Worm (Caenorhabditis elegans): ENCODE data around the gene Y58A7A.2.

Y58A7A.2 gene

ce11 chrV:5072082-5072481, at the start of gene Y58A7A.2:
Gene Y58A7A.2 (minus strand): TSS chrV:5072182.
- TF ChIP-seq sptf-1 (tag; optimal IDR thresholded peaks at IDR 0.05), result no peak
- peak; percentile 79 for TF ChIP-seq blmp-1 (tag; optimal IDR thresholded peaks at IDR 0.05)
- peak; percentile 4 for TF ChIP-seq nhr-85 (tag)

DNA sequence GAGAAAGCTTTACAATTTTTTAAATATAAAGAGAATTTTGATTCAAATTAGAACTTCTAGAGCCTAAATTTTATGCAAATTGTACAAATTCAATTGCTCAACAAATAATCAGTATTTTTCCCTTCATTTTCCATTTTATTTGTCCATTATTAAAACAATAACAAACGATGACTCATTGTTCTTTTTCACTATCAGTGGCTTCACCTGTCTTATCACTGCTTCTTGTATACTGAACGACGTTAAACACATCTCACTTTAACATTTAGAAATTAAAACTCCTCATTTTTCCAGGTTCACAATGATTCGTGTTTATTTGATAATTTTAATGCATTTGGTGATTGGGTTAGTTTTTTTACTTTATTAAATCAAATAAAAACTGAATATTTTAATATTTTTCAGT, 47.7 kb upstream of the Y58A7A.2 start, which contains the start of gene sid-1:
TSS of gene sid-1 (plus strand) at position 292 of the 400 bp plus-strand sequence.
- no peak for TF ChIP-seq ces-1 (GFP tag; optimal IDR thresholded peaks at IDR 0.05)
- TF ChIP-seq lin-13 (GFP tag; optimal IDR thresholded peaks at IDR 0.05), result no peak
- no peak for TF ChIP-seq fkh-8 (tag; optimal IDR thresholded peaks at IDR 0.05)
- TF ChIP-seq skn-1 (tag; optimal IDR thresholded peaks at IDR 0.05), result no peak
- no peak for TF ChIP-seq aly-2 (tag; optimal IDR thresholded peaks at IDR 0.05)
- no peak for TF ChIP-seq unc-130 (tag; optimal IDR thresholded peaks at IDR 0.05)
- no peak for TF ChIP-seq nhr-85 (tag)
- no peak for TF ChIP-seq ceh-63 (GFP tag; optimal IDR thresholded peaks at IDR 0.05)
- TF ChIP-seq lir-3 (tag; optimal IDR thresholded peaks at IDR 0.05; ENCODE audit: poor library complexity), result no peak
- TF ChIP-seq lin-39 (tag; optimal IDR thresholded peaks at IDR 0.05), result no peak
- TF ChIP-seq C34B4.2 (tag; optimal IDR thresholded peaks at IDR 0.05), result no peak
- no peak for TF ChIP-seq nhr-77 (tag; optimal IDR thresholded peaks at IDR 0.05)
- no peak for TF ChIP-seq mdl-1 (tag; optimal IDR thresholded peaks at IDR 0.05)
- no peak for TF ChIP-seq Y116A8C.19 (tag; optimal IDR thresholded peaks at IDR 0.05; ENCODE audit: borderline replicate concordance)
- TF ChIP-seq irx-1 (tag; optimal IDR thresholded peaks at IDR 0.05), result no peak
- TF ChIP-seq nhr-237 (tag; optimal IDR thresholded peaks at IDR 0.05), result no peak
- TF ChIP-seq hpl-2 (GFP tag; optimal IDR thresholded peaks at IDR 0.05), result no peak
- TF ChIP-seq efl-1 (optimal IDR thresholded peaks at IDR 0.05), result no peak
- TF ChIP-seq efl-1 (GFP tag; optimal IDR thresholded peaks at IDR 0.05 in 1 of 2), result no peak
- TF ChIP-seq pax-3 (tag; optimal IDR thresholded peaks at IDR 0.05), result no peak
- TF ChIP-seq vab-15 (tag; optimal IDR thresholded peaks at IDR 0.05), result no peak

- TF ChIP-seq unc-130 (tag; optimal IDR thresholded peaks at IDR 0.05) (no peak), lsy-2 (tag; optimal IDR thresholded peaks at IDR 0.05) (peak in 1 of 2 experiments; percentile 8), efl-1 (optimal IDR thresholded peaks at IDR 0.05) (peak in 1 of 2 experiments; percentile 9), efl-1 (GFP tag; optimal IDR thresholded peaks at IDR 0.05 in 1 of 2) (no peak)
Measured at ce11 chrV:5119109-5119508, 47.1 kb upstream of the Y58A7A.2 start, which contains the start of gene C04F5.9. Gene C04F5.9 (minus strand): TSS chrV:5119209.

- TF ChIP-seq nhr-12 (tag; optimal IDR thresholded peaks at IDR 0.05) (no peak), nhr-71 (tag; optimal IDR thresholded peaks at IDR 0.05) (no peak), swsn-7 (tag; optimal IDR thresholded peaks at IDR 0.05) (no peak), zag-1 (tag; optimal IDR thresholded peaks at IDR 0.05) (no peak), hlh-4 (tag; optimal IDR thresholded peaks at IDR 0.05) (no peak), lin-39 (tag; optimal IDR thresholded peaks at IDR 0.05) (no peak), dsc-1 (tag; optimal IDR thresholded peaks at IDR 0.05) (no peak), hlh-17 (GFP tag; optimal IDR thresholded peaks at IDR 0.05; ENCODE audit: borderline replicate concordance) (no peak), nhr-20 (tag; optimal IDR thresholded peaks at IDR 0.05) (no peak)
Measured at ce11 chrV:5113654-5114053, 41.7 kb upstream of the Y58A7A.2 start, which contains the start of gene C04F5.8. Gene C04F5.8 (minus strand): TSS chrV:5113754.

ce11 chrV:5110684-5111083, 38.7 kb upstream of the Y58A7A.2 start, which contains the start of gene ugt-63:
Gene ugt-63 (minus strand): TSS chrV:5110772.
- TF ChIP-seq efl-1 (optimal IDR thresholded peaks at IDR 0.05) (no peak), efl-1 (GFP tag; optimal IDR thresholded peaks at IDR 0.05 in 1 of 2) (peak in 1 of 2 experiments; percentile 29), nhr-85 (tag) (peak; percentile 51), ceh-8 (GFP tag; optimal IDR thresholded peaks at IDR 0.05) (no peak), nhr-20 (tag; optimal IDR thresholded peaks at IDR 0.05) (peak; percentile 55)

- TF ChIP-seq fkh-8 (tag; optimal IDR thresholded peaks at IDR 0.05), result peak; percentile 28
- TF ChIP-seq snu-23 (GFP tag; optimal IDR thresholded peaks at IDR 0.05), result no peak
Measured at ce11 chrV:5107816-5108215, 35.8 kb upstream of the Y58A7A.2 start, which contains the start of gene srab-3. Gene srab-3 (minus strand): TSS chrV:5107916.
